Worm (Caenorhabditis elegans) whole organism, L3 larva: ENCODE measurements around the gene nlp-55.

Experiments
- R02D3.7 ChIP-seq: fragments of 150-350 bp; optimal IDR thresholded peaks from 2 replicates; lab custom pipeline; 2014; ENCODE audit warnings: missing biosample characterization, missing genetic modification characterization
- ZK546.5 ChIP-seq: sonication (generic microtip); optimal IDR thresholded peaks from 2 replicates; lab custom pipeline; 2017; ENCODE audit warnings: missing biosample characterization, missing genetic modification characterization
- ama-1 ChIP-seq: fragments of 150-350 bp; optimal IDR thresholded peaks from 2 replicates; lab custom pipeline; 2018
- ceh-16 ChIP-seq: sonication (generic microtip); optimal IDR thresholded peaks from 2 replicates; lab custom pipeline; 2017; ENCODE audit warnings: missing biosample characterization, missing genetic modification characterization
- ceh-28 ChIP-seq: fragments of 150-350 bp; optimal IDR thresholded peaks from 2 replicates; lab custom pipeline; 2014; ENCODE audit warnings: missing biosample characterization, missing genetic modification reagents, missing genetic modification characterization
- ceh-82 ChIP-seq: fragments of 150-350 bp; optimal IDR thresholded peaks from 2 replicates; lab custom pipeline; 2014; ENCODE audit warnings: missing biosample characterization, missing genetic modification characterization
- daf-12 ChIP-seq: fragments of 150-350 bp; optimal IDR thresholded peaks from 2 replicates; lab custom pipeline; 2014; ENCODE audit warnings: missing biosample characterization, missing genetic modification reagents, missing genetic modification characterization
- egl-27 ChIP-seq: sonication (generic microtip); optimal IDR thresholded peaks from 4 replicates; lab custom pipeline; 2017; ENCODE audit warnings: missing biosample characterization, missing genetic modification reagents, missing genetic modification characterization
- elt-1 ChIP-seq: fragments of 150-350 bp; optimal IDR thresholded peaks from 2 replicates; lab custom pipeline; 2014; ENCODE audit warnings: missing biosample characterization, missing genetic modification characterization
- elt-2 ChIP-seq: sonication (generic microtip); optimal IDR thresholded peaks from 2 replicates; lab custom pipeline; 2016; ENCODE audit warnings: missing genetic modification reagents, mild to moderate bottlenecking, missing genetic modification characterization, missing compliant biosample characterization
- elt-3 ChIP-seq, 3 experiments: fragments of 150-350 bp in 1 of 3; sonication (generic microtip) in 2 of 3; optimal IDR thresholded peaks; 2 replicates in 2 of 3; 4 replicates in 1 of 3; lab custom pipeline; 2014 to 2017; ENCODE audit warnings: missing biosample characterization in 3 of 3, missing genetic modification characterization in 3 of 3
- fkh-2 ChIP-seq: fragments of 150-350 bp; optimal IDR thresholded peaks from 2 replicates; lab custom pipeline; 2014; ENCODE audit warnings: missing biosample characterization, missing genetic modification reagents, missing genetic modification characterization
- fos-1 ChIP-seq: fragments of 150-350 bp; optimal IDR thresholded peaks from 2 replicates; lab custom pipeline; 2014; ENCODE audit warnings: missing biosample characterization, missing genetic modification characterization
- hmg-11 ChIP-seq: sonication (generic microtip); optimal IDR thresholded peaks from 2 replicates; lab custom pipeline; 2016; ENCODE audit warnings: missing genetic modification characterization, missing compliant biosample characterization
- lin-15B ChIP-seq: fragments of 150-350 bp; optimal IDR thresholded peaks from 2 replicates; lab custom pipeline; 2014; ENCODE audit warnings: missing biosample characterization, missing genetic modification characterization
- lin-39 ChIP-seq: fragments of 150-350 bp; optimal IDR thresholded peaks from 2 replicates; lab custom pipeline; 2018; ENCODE audit warnings: missing biosample characterization, missing genetic modification reagents, missing genetic modification characterization
- lsy-12 ChIP-seq: sonication (generic microtip); optimal IDR thresholded peaks from 2 replicates; lab custom pipeline; 2016; ENCODE audit warnings: mild to moderate bottlenecking, missing genetic modification characterization, missing compliant biosample characterization
- mdl-1 ChIP-seq: fragments of 150-350 bp; optimal IDR thresholded peaks from 2 replicates; lab custom pipeline; 2014; ENCODE audit warnings: missing biosample characterization, missing genetic modification characterization
- mml-1 ChIP-seq: fragments of 150-350 bp; sonication (generic microtip); optimal IDR thresholded peaks from 3 replicates; lab custom pipeline; 2014; ENCODE audit warnings: missing biosample characterization, missing genetic modification characterization
- nfya-1 ChIP-seq: sonication (generic microtip); optimal IDR thresholded peaks from 2 replicates; lab custom pipeline; 2017; ENCODE audit warnings: missing genetic modification characterization, mild to moderate bottlenecking, missing compliant biosample characterization, antibody characterized with exemption, moderate library complexity; ENCODE audit not compliant: insufficient read depth
- nhr-11 ChIP-seq: fragments of 150-350 bp; optimal IDR thresholded peaks from 2 replicates; lab custom pipeline; 2014; ENCODE audit warnings: missing biosample characterization, missing genetic modification characterization
- nhr-12 ChIP-seq: fragments of 150-350 bp; optimal IDR thresholded peaks from 2 replicates; lab custom pipeline; 2014; ENCODE audit warnings: missing biosample characterization, missing genetic modification characterization
- nhr-23 ChIP-seq: fragments of 150-350 bp; optimal IDR thresholded peaks from 2 replicates; lab custom pipeline; 2014; ENCODE audit warnings: missing biosample characterization, missing genetic modification reagents, missing genetic modification characterization
- nhr-237 ChIP-seq: fragments of 150-350 bp; optimal IDR thresholded peaks from 2 replicates; lab custom pipeline; 2014; ENCODE audit warnings: missing biosample characterization, missing genetic modification characterization
- nhr-25 ChIP-seq: sonication (generic microtip); optimal IDR thresholded peaks from 2 replicates; lab custom pipeline; 2017; ENCODE audit warnings: missing biosample characterization, missing genetic modification characterization
- nhr-28 ChIP-seq: fragments of 150-350 bp; optimal IDR thresholded peaks from 2 replicates; lab custom pipeline; 2014; ENCODE audit warnings: missing biosample characterization, missing genetic modification characterization
- nhr-43 ChIP-seq: sonication (generic microtip); optimal IDR thresholded peaks from 2 replicates; lab custom pipeline; 2016; ENCODE audit warnings: mild to moderate bottlenecking, missing genetic modification characterization, missing compliant biosample characterization; ENCODE audit not compliant: poor library complexity, severe bottlenecking
- nhr-67 ChIP-seq: fragments of 150-350 bp; optimal IDR thresholded peaks from 2 replicates; lab custom pipeline; 2014; ENCODE audit warnings: missing biosample characterization, missing genetic modification characterization
- nhr-77 ChIP-seq: fragments of 150-350 bp; optimal IDR thresholded peaks from 2 replicates; lab custom pipeline; 2014; ENCODE audit warnings: missing biosample characterization, missing genetic modification characterization
- pha-4 ChIP-seq: fragments of 150-350 bp; optimal IDR thresholded peaks from 2 replicates; lab custom pipeline; 2014; ENCODE audit warnings: missing biosample characterization, missing genetic modification reagents, missing genetic modification characterization
- pqm-1 ChIP-seq: fragments of 150-350 bp; optimal IDR thresholded peaks from 2 replicates; lab custom pipeline; 2017; ENCODE audit warnings: missing biosample characterization, missing genetic modification characterization, inconsistent platforms
- sea-2 ChIP-seq: fragments of 150-350 bp; sonication (generic microtip); optimal IDR thresholded peaks from 4 replicates; lab custom pipeline; 2014; ENCODE audit warnings: missing biosample characterization, missing genetic modification reagents, missing genetic modification characterization
- snpc-4 ChIP-seq: fragments of 150-350 bp; optimal IDR thresholded peaks from 2 replicates; lab custom pipeline; 2014; ENCODE audit warnings: missing biosample characterization, missing genetic modification characterization
- tbx-2 ChIP-seq: sonication (generic microtip); optimal IDR thresholded peaks from 2 replicates; lab custom pipeline; 2016; ENCODE audit warnings: mild to moderate bottlenecking, missing genetic modification characterization, missing compliant biosample characterization
- unc-39 ChIP-seq: sonication (generic microtip); optimal IDR thresholded peaks from 4 replicates; lab custom pipeline; 2017; ENCODE audit warnings: missing biosample characterization, missing genetic modification characterization
- ztf-4 ChIP-seq: fragments of 150-350 bp; optimal IDR thresholded peaks from 2 replicates; lab custom pipeline; 2014; ENCODE audit warnings: missing biosample characterization, missing genetic modification characterization

The nlp-55 gene

ce11 chrII:8327450-8327849, 32.3 kb upstream of the nlp-55 start:
- TF ChIP-seq mdl-1 (tag; lab: Kevin White, UChicago) (no peak), daf-12 (tag; lab: Kevin White, UChicago) (no peak), pha-4 (tag; lab: Kevin White, UChicago) (no peak), pqm-1 (tag; lab: Kevin White, UChicago) (no peak), nfya-1 (tag; lab: Kevin White, UChicago) (no peak), mml-1 (tag; lab: Kevin White, UChicago) (no peak), nhr-237 (no peak), ceh-82 (tag; lab: Kevin White, UChicago) (no peak), nhr-67 (tag; lab: Kevin White, UChicago) (no peak), tbx-2 (tag; lab: Kevin White, UChicago) (no peak), elt-3 (tag; optimal IDR thresholded peaks at IDR 0.05; lab: Kevin White, UChicago) (no peak)

ce11 chrII:8326228-8326960, 31.2 kb upstream of the nlp-55 start:
- no peak for TF ChIP-seq unc-39
- no peak for TF ChIP-seq ceh-82 (tag; lab: Kevin White, UChicago)
- no peak for TF ChIP-seq nhr-237
- no peak for TF ChIP-seq fos-1 (tag; lab: Kevin White, UChicago)
- no peak for TF ChIP-seq nhr-11
- no peak for TF ChIP-seq lin-15B (tag; lab: Kevin White, UChicago)
- no peak for TF ChIP-seq nhr-67 (tag; lab: Kevin White, UChicago)
- no peak for TF ChIP-seq daf-12 (tag; lab: Kevin White, UChicago)
- no peak for TF ChIP-seq nhr-23 (tag; lab: Kevin White, UChicago)
- no peak for TF ChIP-seq lsy-12
- TF ChIP-seq sea-2 (GFP tag; lab: Kevin White, UChicago): no peak
- TF ChIP-seq elt-3 (tag; optimal IDR thresholded peaks at IDR 0.05; lab: Kevin White, UChicago): no peak
- TF ChIP-seq nhr-28: no peak
- TF ChIP-seq egl-27 (tag; lab: Kevin White, UChicago): no peak
- no peak for TF ChIP-seq R02D3.7 (tag; lab: Kevin White, UChicago)
- TF ChIP-seq fkh-2 (tag; lab: Kevin White, UChicago): no peak
- TF ChIP-seq nhr-25 (tag; lab: Kevin White, UChicago): no peak
- no peak for TF ChIP-seq elt-1 (tag; lab: Kevin White, UChicago)

ce11 chrII:8325002-8325539, 29.9 kb upstream of the nlp-55 start, which contains the start of the genes ran-3 and C26D10.3:
Gene ran-3, minus strand, starts transcription at chrII:8325052.
Gene C26D10.3, plus strand, starts transcription at chrII:8325386.
- TF ChIP-seq nhr-237 (no peak), pqm-1 (tag; lab: Kevin White, UChicago) (no peak), lsy-12 (no peak), elt-2 (no peak), pha-4 (tag; lab: Kevin White, UChicago) (peak; percentile 95), nhr-23 (tag; lab: Kevin White, UChicago) (peak; percentile 36), ceh-82 (tag; lab: Kevin White, UChicago) (no peak), ceh-28 (no peak), ztf-4 (no peak), lin-15B (tag; lab: Kevin White, UChicago) (no peak), daf-12 (tag; lab: Kevin White, UChicago) (no peak), nfya-1 (tag; lab: Kevin White, UChicago) (peak; percentile 31), R02D3.7 (tag; lab: Kevin White, UChicago) (no peak), nhr-77 (tag; lab: Kevin White, UChicago) (no peak), snpc-4 (no peak), nhr-43 (tag; lab: Kevin White, UChicago) (peak; percentile 37), ZK546.5 (tag; lab: Kevin White, UChicago) (no peak), egl-27 (tag; lab: Kevin White, UChicago) (no peak), ceh-16 (tag; lab: Kevin White, UChicago) (no peak), ama-1 (lab: Kevin White, UChicago) (no peak), nhr-12 (no peak), lin-39 (tag; lab: Kevin White, UChicago) (peak; percentile 17), hmg-11 (tag; lab: Kevin White, UChicago) (peak; percentile 32), nhr-67 (tag; lab: Kevin White, UChicago) (no peak)
